Worm (Caenorhabditis elegans): ENCODE data around the gene glt-3.
A peak's percentile ranks its signal among the peaks of the same experiment; 100 is the strongest.

ce11 chrIV:10170808-10171207 is 40.8 kb downstream of the glt-3 start:
- TF ChIP-seq zag-1 (tag; optimal IDR thresholded peaks at IDR 0.05) (peak; percentile 34), ztf-11 (tag; optimal IDR thresholded peaks at IDR 0.05) (no peak), gmeb-1 (tag; optimal IDR thresholded peaks at IDR 0.05) (no peak), nhr-77 (tag; optimal IDR thresholded peaks at IDR 0.05) (no peak), snpc-4 (tag; optimal IDR thresholded peaks at IDR 0.05) (no peak)
